Fruit fly (Drosophila melanogaster) whole organism, prepupa: ENCODE data around the gene CG10366.

ENCODE experiments used
- Blimp-1 ChIP-seq: fragments of 200-800 bp; sonication (Bioruptor generic); optimal IDR thresholded peaks from 3 replicates; lab custom pipeline; 2017; ENCODE audit warnings: missing biosample characterization, missing genetic modification characterization, mild to moderate bottlenecking, moderate library complexity, missing genetic modification reagents
- CG10631 ChIP-seq: fragments of 200-800 bp; sonication (Bioruptor generic); optimal IDR thresholded peaks from 2 replicates; lab custom pipeline; 2016; ENCODE audit warnings: missing biosample characterization, missing genetic modification characterization
- CG10669 ChIP-seq: fragments of 200-800 bp; sonication (Bioruptor generic); optimal IDR thresholded peaks from 3 replicates; lab custom pipeline; 2018; ENCODE audit warnings: missing biosample characterization, mild to moderate bottlenecking, missing genetic modification characterization, moderate library complexity
- CG11902 ChIP-seq: fragments of 200-800 bp; sonication (Bioruptor generic); optimal IDR thresholded peaks from 3 replicates; lab custom pipeline; 2016; ENCODE audit warnings: missing biosample characterization, missing genetic modification characterization
- CG15336 ChIP-seq: fragments of 200-800 bp; sonication (Bioruptor generic); IDR thresholded peaks from 2 replicates; pipeline ENCODE4 v1.3.6; 2022; ENCODE audit warnings: missing biosample characterization, missing genetic modification characterization
- CG16779 ChIP-seq: fragments of 200-800 bp; sonication (Bioruptor generic); optimal IDR thresholded peaks from 3 replicates; lab custom pipeline; 2017; ENCODE audit warnings: missing biosample characterization, mild to moderate bottlenecking, missing genetic modification characterization
- CG31627 ChIP-seq: fragments of 200-800 bp; sonication (Bioruptor generic); optimal IDR thresholded peaks from 3 replicates; lab custom pipeline; 2016; ENCODE audit warnings: missing biosample characterization, missing genetic modification characterization
- CG32006 ChIP-seq: fragments of 200-800 bp; sonication (Bioruptor generic); optimal IDR thresholded peaks from 3 replicates; lab custom pipeline; 2017; ENCODE audit warnings: missing biosample characterization, mild to moderate bottlenecking, missing genetic modification characterization
- CG34406 ChIP-seq: fragments of 200-800 bp; sonication (Bioruptor generic); optimal IDR thresholded peaks from 3 replicates; lab custom pipeline; 2016; ENCODE audit warnings: missing biosample characterization, missing genetic modification characterization
- CG3919 ChIP-seq: fragments of 200-800 bp; sonication (Bioruptor generic); optimal IDR thresholded peaks from 3 replicates; lab custom pipeline; 2016; ENCODE audit warnings: missing biosample characterization, missing genetic modification characterization
- CG4318 ChIP-seq: fragments of 200-800 bp; sonication (Bioruptor generic); optimal IDR thresholded peaks from 3 replicates; lab custom pipeline; 2017; ENCODE audit warnings: missing biosample characterization, mild to moderate bottlenecking, missing genetic modification characterization
- CG6276 ChIP-seq: fragments of 200-800 bp; sonication (Bioruptor generic); optimal IDR thresholded peaks from 2 replicates; lab custom pipeline; 2017; ENCODE audit warnings: missing biosample characterization, mild to moderate bottlenecking, missing genetic modification characterization
- CG6808 ChIP-seq: fragments of 200-800 bp; sonication (Bioruptor generic); optimal IDR thresholded peaks from 3 replicates; lab custom pipeline; 2017; ENCODE audit warnings: missing biosample characterization, missing genetic modification characterization, mild to moderate bottlenecking, moderate library complexity, missing genetic modification reagents
- CG6854 ChIP-seq: fragments of 200-800 bp; sonication (Bioruptor generic); optimal IDR thresholded peaks from 2 replicates; lab custom pipeline; 2017; ENCODE audit warnings: missing biosample characterization, mild to moderate bottlenecking, missing genetic modification characterization
- CG8119 ChIP-seq: fragments of 200-800 bp; sonication (Bioruptor generic); IDR thresholded peaks from 3 replicates; pipeline ENCODE4 v1.3.6; 2022; ENCODE audit warnings: missing biosample characterization, missing genetic modification characterization
- CG8319 ChIP-seq: fragments of 200-800 bp; sonication (Bioruptor generic); optimal IDR thresholded peaks from 3 replicates; lab custom pipeline; 2016; ENCODE audit warnings: missing biosample characterization, missing genetic modification characterization
- CG8632 ChIP-seq: fragments of 200-800 bp; sonication (Bioruptor generic); optimal IDR thresholded peaks from 3 replicates; lab custom pipeline; 2016; ENCODE audit warnings: missing biosample characterization, missing genetic modification characterization
- CG9139 ChIP-seq: fragments of 200-800 bp; sonication (Bioruptor generic); optimal IDR thresholded peaks from 3 replicates; lab custom pipeline; 2017; ENCODE audit warnings: missing biosample characterization, mild to moderate bottlenecking, missing genetic modification characterization
- Eip75B ChIP-seq: fragments of 200-800 bp; sonication (Bioruptor generic); optimal IDR thresholded peaks from 3 replicates; lab custom pipeline; 2016; ENCODE audit warnings: missing biosample characterization, missing genetic modification characterization
- Eip78C ChIP-seq: fragments of 200-800 bp; sonication (Bioruptor generic); peaks from one replicate; lab custom pipeline; 2016; ENCODE audit warnings: missing biosample characterization, missing genetic modification characterization
- Ets21C ChIP-seq: fragments of 200-800 bp; sonication (Bioruptor generic); optimal IDR thresholded peaks from 3 replicates; lab custom pipeline; 2016; ENCODE audit warnings: missing biosample characterization, missing genetic modification characterization
- Gug ChIP-seq: fragments of 200-800 bp; sonication (Bioruptor generic); IDR thresholded peaks from 2 replicates; pipeline ENCODE4 v1.3.6; 2022; ENCODE audit warnings: missing biosample characterization, missing genetic modification characterization
- Hr38 ChIP-seq: sonication (Bioruptor generic); optimal IDR thresholded peaks from 2 replicates; lab custom pipeline; 2016; ENCODE audit warnings: missing biosample characterization, missing genetic modification characterization
- Hr39 ChIP-seq: fragments of 200-800 bp; sonication (Bioruptor generic); optimal IDR thresholded peaks from 2 replicates; lab custom pipeline; 2016; ENCODE audit warnings: missing biosample characterization, missing genetic modification characterization
- Hr4 ChIP-seq: fragments of 200-800 bp; sonication (Bioruptor generic); optimal IDR thresholded peaks from 3 replicates; lab custom pipeline; 2016; ENCODE audit warnings: missing biosample characterization, missing genetic modification characterization
- Lpt ChIP-seq: fragments of 200-800 bp; sonication (Bioruptor generic); optimal IDR thresholded peaks from 3 replicates; lab custom pipeline; 2016; ENCODE audit warnings: missing biosample characterization, missing genetic modification characterization
- OdsH ChIP-seq: fragments of 200-800 bp; sonication (Bioruptor generic); optimal IDR thresholded peaks from 3 replicates; lab custom pipeline; 2016; ENCODE audit warnings: missing biosample characterization, missing genetic modification characterization
- Smox ChIP-seq: fragments of 200-800 bp; sonication (Bioruptor generic); optimal IDR thresholded peaks from 3 replicates; lab custom pipeline; 2016; ENCODE audit warnings: missing biosample characterization, missing genetic modification characterization
- Sox102F ChIP-seq: fragments of 200-800 bp; sonication (Bioruptor generic); optimal IDR thresholded peaks from 2 replicates; lab custom pipeline; 2016; ENCODE audit warnings: missing biosample characterization, mild to moderate bottlenecking, missing genetic modification characterization
- Sox14 ChIP-seq: fragments of 200-800 bp; sonication (Bioruptor generic); optimal IDR thresholded peaks from 3 replicates; lab custom pipeline; 2016; ENCODE audit warnings: missing biosample characterization, missing genetic modification characterization
- acj6 ChIP-seq: fragments of 200-800 bp; sonication (Bioruptor generic); optimal IDR thresholded peaks from 3 replicates; lab custom pipeline; 2016; ENCODE audit warnings: missing biosample characterization, missing genetic modification characterization
- dac ChIP-seq: fragments of 200-800 bp; sonication (Bioruptor generic); optimal IDR thresholded peaks from 2 replicates; lab custom pipeline; 2017; ENCODE audit warnings: missing biosample characterization, mild to moderate bottlenecking, missing genetic modification characterization
- esn ChIP-seq: fragments of 200-800 bp; sonication (Bioruptor generic); optimal IDR thresholded peaks from 2 replicates; lab custom pipeline; 2016; ENCODE audit warnings: missing biosample characterization, mild to moderate bottlenecking, missing genetic modification characterization, moderate library complexity
- fd59A ChIP-seq: fragments of 200-800 bp; sonication (Bioruptor generic); optimal IDR thresholded peaks from 2 replicates; lab custom pipeline; 2017; ENCODE audit warnings: missing biosample characterization, mild to moderate bottlenecking, missing genetic modification characterization, missing genetic modification reagents
- fd85E ChIP-seq: fragments of 200-800 bp; sonication (Bioruptor generic); optimal IDR thresholded peaks from 3 replicates; lab custom pipeline; 2016; ENCODE audit warnings: missing biosample characterization, missing genetic modification characterization
- fkh ChIP-seq: fragments of 200-800 bp; sonication (Bioruptor generic); optimal IDR thresholded peaks from 3 replicates; lab custom pipeline; 2017; ENCODE audit warnings: missing biosample characterization, mild to moderate bottlenecking, missing genetic modification characterization, moderate library complexity
- net ChIP-seq: fragments of 200-800 bp; sonication (Bioruptor generic); optimal IDR thresholded peaks from 3 replicates; lab custom pipeline; 2016; ENCODE audit warnings: missing biosample characterization, missing genetic modification characterization
- ss ChIP-seq, 2 experiments: fragments of 200-800 bp; sonication (Bioruptor generic); optimal IDR thresholded peaks; 2 replicates in 1 of 2; 3 replicates in 1 of 2; lab custom pipeline; 2017 to 2018; ENCODE audit warnings: mild to moderate bottlenecking in 2 of 2, missing biosample characterization in 2 of 2, missing genetic modification characterization in 2 of 2, moderate library complexity in 1 of 2
- svp ChIP-seq: fragments of 200-800 bp; sonication (Bioruptor generic); peaks from one replicate; lab custom pipeline; 2016; ENCODE audit warnings: missing biosample characterization, missing genetic modification characterization
- vri ChIP-seq: fragments of 200-800 bp; sonication (Bioruptor generic); optimal IDR thresholded peaks from 3 replicates; lab custom pipeline; 2016; ENCODE audit warnings: missing biosample characterization, mild to moderate bottlenecking, missing genetic modification characterization

Gene CG10366

DNA sequence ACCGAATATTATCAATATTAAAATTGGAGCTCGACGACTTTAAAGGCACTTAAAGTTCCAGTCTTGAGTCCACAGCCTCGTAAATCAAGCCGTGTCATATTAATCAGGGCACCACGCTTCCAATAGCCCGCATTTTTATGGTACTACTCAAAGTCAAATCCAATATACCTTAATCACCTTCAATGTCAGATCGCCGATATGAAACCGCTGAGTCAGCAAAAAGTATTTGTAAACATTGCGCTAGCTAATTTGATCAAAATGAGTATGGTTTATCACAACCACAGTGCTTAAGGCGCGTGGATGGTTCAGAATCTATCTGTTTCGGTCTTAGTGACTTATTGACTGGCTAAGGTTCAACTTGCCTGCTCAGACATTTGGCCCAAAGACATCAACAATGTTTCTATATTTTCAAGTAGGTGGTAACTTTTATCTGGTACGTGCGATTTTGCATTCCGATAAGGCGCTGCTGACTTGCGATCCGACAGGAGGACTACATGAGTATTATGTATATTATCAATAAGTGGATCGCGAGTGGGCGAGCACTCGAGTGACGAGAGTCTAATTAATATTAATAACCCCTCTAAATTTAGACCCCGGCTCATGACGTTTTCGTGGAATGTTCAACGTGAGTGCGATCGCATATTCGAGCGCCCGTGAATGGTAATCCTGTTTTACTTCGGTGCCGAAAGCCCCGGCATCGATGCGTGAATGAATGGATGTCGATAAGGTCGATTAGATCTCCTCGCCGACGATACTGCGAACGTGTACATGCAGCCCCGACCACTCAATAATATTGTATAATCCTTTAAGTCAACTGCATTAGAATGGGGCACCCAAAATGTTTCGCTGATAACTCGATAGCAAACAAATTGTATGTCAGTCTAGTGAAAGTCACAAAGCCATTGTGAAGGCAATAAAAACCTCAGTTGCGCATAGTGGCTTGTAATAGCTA, 20.7 kb upstream of the CG10366 start, which contains the start of gene CG13078:
TSS of gene CG13078 (plus strand) at position 902 of the 952 bp plus-strand sequence.
- TF ChIP-seq fd59A (GFP tag; lab: Kevin White, UChicago) (no peak), fd85E (GFP tag; lab: Kevin White, UChicago) (no peak), svp (no peak), Sox14 (no peak), vri (GFP tag; lab: Kevin White, UChicago) (no peak), fkh (GFP tag; lab: Kevin White, UChicago) (no peak), CG3919 (no peak), CG16779 (tag; lab: Kevin White, UChicago) (no peak), CG10669 (GFP tag; lab: Kevin White, UChicago) (no peak), CG34406 (GFP tag; lab: Kevin White, UChicago) (no peak), Smox (GFP tag; lab: Kevin White, UChicago) (no peak), esn (no peak), CG9139 (GFP tag; lab: Kevin White, UChicago) (no peak), CG8632 (GFP tag; lab: Kevin White, UChicago) (no peak), CG15336 (GFP tag; lab: Robert Waterston, UW) (no peak), Hr38 (GFP tag; lab: Kevin White, UChicago) (no peak), Blimp-1 (no peak), Ets21C (no peak), CG10631 (no peak)

- TF ChIP-seq Eip78C (GFP tag; lab: Kevin White, UChicago) = peak; percentile 38
- no peak for TF ChIP-seq CG6854 (GFP tag; lab: Kevin White, UChicago)
- peak; percentile 40 for TF ChIP-seq fkh (GFP tag; lab: Kevin White, UChicago)
These were observed 18.7 kb upstream of the CG10366 start, which contains the start of gene CG13077 for dm6 chr2L:19565233-19565898. TSS of gene CG13077 (plus strand) at chr2L:19565863.

DNA sequence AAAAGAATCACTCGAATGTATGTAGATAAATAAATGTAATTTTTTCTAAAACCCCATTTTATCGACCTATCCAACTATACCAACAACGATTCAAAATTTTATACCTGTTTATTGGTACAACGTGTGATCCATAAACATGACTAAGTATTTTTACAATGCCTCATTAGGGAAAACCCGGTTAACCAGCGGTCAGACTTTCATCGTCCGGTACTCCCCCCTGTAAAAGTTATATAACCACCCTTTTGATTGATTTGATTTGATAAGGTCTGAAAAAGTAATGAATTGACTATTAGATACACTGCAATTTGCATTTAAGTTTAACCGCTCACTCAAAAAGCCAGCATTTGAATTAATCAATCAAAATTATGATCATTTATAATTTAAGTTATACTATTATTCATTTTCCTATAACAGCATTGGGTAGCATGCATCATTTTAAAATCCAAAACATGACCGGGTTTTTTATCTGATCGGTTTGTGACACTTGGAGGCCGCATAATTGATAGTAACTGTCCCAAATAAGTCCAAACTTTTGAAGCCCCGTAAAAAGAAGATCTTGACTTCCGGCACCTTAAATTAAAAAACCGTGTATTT, 16.6 kb upstream of the CG10366 start:
- TF ChIP-seq CG3919 (no peak), Eip78C (GFP tag; lab: Kevin White, UChicago) (peak; percentile 25), Smox (GFP tag; lab: Kevin White, UChicago) (no peak), Hr4 (GFP tag; lab: Kevin White, UChicago) (no peak), vri (GFP tag; lab: Kevin White, UChicago) (peak; percentile 7), esn (no peak), Sox102F (no peak), CG6276 (GFP tag; lab: Kevin White, UChicago) (no peak)
- TF ChIP-seq, all 60 proteins: peak for 2

- TF ChIP-seq ss (GFP tag; optimal IDR thresholded peaks at IDR 0.05; lab: Kevin White, UChicago) (no peak), Hr38 (GFP tag; lab: Kevin White, UChicago) (no peak), CG31627 (peak; percentile 31), CG11902 (GFP tag; lab: Kevin White, UChicago) (no peak), esn (peak; percentile 51), fd59A (GFP tag; lab: Kevin White, UChicago) (no peak), CG8632 (GFP tag; lab: Kevin White, UChicago) (no peak), CG32006 (GFP tag; lab: Kevin White, UChicago) (peak; percentile 69), svp (peak; percentile 90), Hr39 (peak; percentile 44), net (GFP tag; lab: Kevin White, UChicago) (peak; percentile 31), CG16779 (tag; lab: Kevin White, UChicago) (no peak), Eip78C (GFP tag; lab: Kevin White, UChicago) (peak; percentile 83), Eip75B (GFP tag; lab: Kevin White, UChicago) (no peak), dac (peak; percentile 22), CG8319 (GFP tag; lab: Kevin White, UChicago) (no peak), Gug (GFP tag; lab: Robert Waterston, UW) (peak; percentile 37), CG6808 (no peak), CG15336 (GFP tag; lab: Robert Waterston, UW) (peak; percentile 27; the same call in 1 of the 2 replicates), CG10631 (peak; percentile 33), acj6 (GFP tag; lab: Kevin White, UChicago) (peak; percentile 8), OdsH (GFP tag; lab: Kevin White, UChicago) (peak; percentile 54), CG4318 (GFP tag; lab: Kevin White, UChicago) (peak; percentile 28), Lpt (GFP tag; lab: Kevin White, UChicago) (no peak), Smox (GFP tag; lab: Kevin White, UChicago) (no peak), Hr4 (GFP tag; lab: Kevin White, UChicago) (peak; percentile 73), CG8119 (GFP tag; lab: Robert Waterston, UW) (0 out of 3 replicates have a peak, but pooled peaks have one; percentile 39)
These were observed 13.2 kb upstream of the CG10366 start for dm6 chr2L:19570806-19571254.
